Worm (Caenorhabditis elegans) whole organism, L2 larva: Measurements from ENCODE around the gene F11F1.1.
"Not testable (repeated sequence)": the region's sequence is repeated elsewhere in the genome, so short reads cannot be mapped to it uniquely, and the experiment has no call there.

Experiments
- C34F6.9 ChIP-seq: fragments of 150-350 bp; optimal IDR thresholded peaks from 2 replicates; lab custom pipeline; 2014; ENCODE audit warnings: missing biosample characterization, missing genetic modification characterization
- F13H6.1 ChIP-seq: sonication (generic microtip); optimal IDR thresholded peaks from 2 replicates; lab custom pipeline; 2016; ENCODE audit warnings: missing genetic modification characterization, missing compliant biosample characterization
- Y55F3AM.14 ChIP-seq: fragments of 200-800 bp; sonication (Bioruptor generic); optimal IDR thresholded peaks from 2 replicates; lab custom pipeline; 2018; ENCODE audit warnings: mild to moderate bottlenecking, missing genetic modification characterization, missing compliant biosample characterization
- blmp-1 ChIP-seq: sonication (generic microtip); optimal IDR thresholded peaks from 2 replicates; lab custom pipeline; 2017; ENCODE audit warnings: missing genetic modification characterization, mild to moderate bottlenecking, missing compliant biosample characterization, antibody characterized with exemption, moderate library complexity; ENCODE audit not compliant: insufficient read depth
- ceh-16 ChIP-seq: fragments of 150-350 bp; optimal IDR thresholded peaks from 2 replicates; lab custom pipeline; 2014; ENCODE audit warnings: missing biosample characterization, missing genetic modification characterization
- ceh-82 ChIP-seq: fragments of 150-350 bp; optimal IDR thresholded peaks from 2 replicates; lab custom pipeline; 2014; ENCODE audit warnings: missing biosample characterization, missing genetic modification characterization
- egl-27 ChIP-seq: sonication (generic microtip); optimal IDR thresholded peaks from 3 replicates; lab custom pipeline; 2017; ENCODE audit warnings: missing biosample characterization, missing genetic modification reagents, missing genetic modification characterization
- elt-1 ChIP-seq: fragments of 150-350 bp; optimal IDR thresholded peaks from 2 replicates; lab custom pipeline; 2014; ENCODE audit warnings: missing biosample characterization, missing genetic modification characterization
- fos-1 ChIP-seq: fragments of 150-350 bp; optimal IDR thresholded peaks from 2 replicates; lab custom pipeline; 2014; ENCODE audit warnings: missing biosample characterization, missing genetic modification characterization
- gmeb-1 ChIP-seq: fragments of 150-350 bp; optimal IDR thresholded peaks from 2 replicates; lab custom pipeline; 2014; ENCODE audit warnings: missing biosample characterization, missing genetic modification characterization
- lin-11 ChIP-seq: fragments of 150-350 bp; sonication (generic microtip); optimal IDR thresholded peaks from 2 replicates; lab custom pipeline; 2014; ENCODE audit warnings: missing biosample characterization, missing genetic modification characterization, inconsistent platforms, mixed read lengths
- lin-13 ChIP-seq: fragments of 150-350 bp; optimal IDR thresholded peaks from 2 replicates; lab custom pipeline; 2014; ENCODE audit warnings: missing biosample characterization, missing genetic modification reagents, missing genetic modification characterization
- lsy-2 ChIP-seq, 2 experiments: fragments of 150-350 bp in 1 of 2; sonication (generic microtip) in 1 of 2; optimal IDR thresholded peaks; 2 replicates each; lab custom pipeline; 2014 to 2017; ENCODE audit warnings: missing biosample characterization in 2 of 2, missing genetic modification characterization in 2 of 2
- mbf-1 ChIP-seq: sonication (generic microtip); optimal IDR thresholded peaks from 2 replicates; lab custom pipeline; 2017; ENCODE audit warnings: missing biosample characterization, missing genetic modification characterization
- mdl-1 ChIP-seq, 2 experiments: fragments of 150-350 bp in 1 of 2; sonication (generic microtip) in 1 of 2; optimal IDR thresholded peaks; 2 replicates each; lab custom pipeline; 2017; ENCODE audit warnings: missing biosample characterization in 2 of 2, missing genetic modification characterization in 2 of 2
- nhr-10 ChIP-seq: sonication (generic microtip); optimal IDR thresholded peaks from 2 replicates; lab custom pipeline; 2017; ENCODE audit warnings: missing biosample characterization, missing genetic modification characterization
- nhr-11 ChIP-seq: fragments of 150-350 bp; optimal IDR thresholded peaks from 2 replicates; lab custom pipeline; 2014; ENCODE audit warnings: missing biosample characterization, missing genetic modification characterization
- nhr-129 ChIP-seq: fragments of 150-350 bp; optimal IDR thresholded peaks from 2 replicates; lab custom pipeline; 2014; ENCODE audit warnings: missing biosample characterization, missing genetic modification characterization
- nhr-237 ChIP-seq: fragments of 150-350 bp; optimal IDR thresholded peaks from 2 replicates; lab custom pipeline; 2014; ENCODE audit warnings: missing biosample characterization, missing genetic modification characterization
- nhr-25 ChIP-seq: fragments of 150-350 bp; sonication (generic microtip); optimal IDR thresholded peaks from 3 replicates; lab custom pipeline; 2014; ENCODE audit warnings: missing biosample characterization, missing genetic modification characterization
- nhr-77 ChIP-seq: fragments of 150-350 bp; optimal IDR thresholded peaks from 2 replicates; lab custom pipeline; 2014; ENCODE audit warnings: missing biosample characterization, missing genetic modification characterization
- peb-1 ChIP-seq: fragments of 150-350 bp; optimal IDR thresholded peaks from 2 replicates; lab custom pipeline; 2014; ENCODE audit warnings: missing biosample characterization, missing genetic modification characterization
- sem-4 ChIP-seq: fragments of 150-350 bp; optimal IDR thresholded peaks from 2 replicates; lab custom pipeline; 2014; ENCODE audit warnings: missing biosample characterization, missing genetic modification reagents, missing genetic modification characterization
- skn-1 ChIP-seq: sonication (generic microtip); optimal IDR thresholded peaks from 2 replicates; lab custom pipeline; 2017; ENCODE audit warnings: missing biosample characterization, missing genetic modification characterization
- snpc-4 ChIP-seq: fragments of 150-350 bp; optimal IDR thresholded peaks from 2 replicates; lab custom pipeline; 2014; ENCODE audit warnings: missing biosample characterization, missing genetic modification characterization
- unc-39 ChIP-seq: fragments of 150-350 bp; optimal IDR thresholded peaks from 2 replicates; lab custom pipeline; 2014; ENCODE audit warnings: missing biosample characterization, missing genetic modification characterization
- unc-55 ChIP-seq: fragments of 150-350 bp; sonication (generic microtip); optimal IDR thresholded peaks from 3 replicates; lab custom pipeline; 2014; ENCODE audit warnings: missing biosample characterization, missing genetic modification reagents, missing genetic modification characterization
- ztf-4 ChIP-seq: fragments of 150-350 bp; optimal IDR thresholded peaks from 2 replicates; lab custom pipeline; 2014; ENCODE audit warnings: missing biosample characterization, missing genetic modification characterization

F11F1.1 gene

DNA sequence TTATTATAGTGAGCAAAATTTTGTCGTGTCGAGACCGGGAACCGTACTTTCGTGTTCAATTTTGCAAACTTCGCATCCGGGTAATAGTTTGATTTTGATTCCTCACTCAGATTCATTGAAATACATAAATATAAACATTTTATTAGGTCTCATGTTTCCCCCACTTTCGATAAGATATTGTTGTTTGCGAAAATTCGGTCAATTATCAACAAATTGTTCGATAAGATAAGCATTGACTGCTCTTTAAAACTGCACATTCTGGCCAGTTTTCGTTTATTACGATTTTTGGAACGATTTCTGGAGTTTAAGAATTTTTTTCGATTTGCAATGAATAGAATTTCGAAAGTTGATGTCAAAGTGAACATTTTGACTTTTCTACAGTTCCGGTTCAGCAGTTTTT is 6.7 kb upstream of the F11F1.1 start:
- TF ChIP-seq snpc-4 (no peak), fos-1 (tag; lab: Kevin White, UChicago) (peak; percentile 53)

DNA sequence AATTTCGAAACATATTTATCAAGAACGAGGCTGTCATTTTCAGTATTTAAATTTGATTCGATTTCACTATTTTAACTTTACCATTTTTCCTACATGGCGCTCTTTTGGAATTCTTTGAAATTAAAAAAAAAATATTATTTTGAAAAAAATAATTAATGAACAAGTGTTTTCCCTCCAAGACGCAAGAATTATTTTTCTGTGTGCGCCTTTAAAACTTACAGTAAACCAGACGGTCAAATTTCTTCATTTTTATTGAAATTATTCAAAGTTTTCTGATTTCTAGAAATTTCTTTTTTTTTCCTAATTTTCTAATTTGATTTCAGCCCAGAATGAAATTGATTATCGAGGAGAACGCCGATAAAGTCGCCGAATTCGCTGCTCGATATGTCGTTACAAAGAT is 6.3 kb upstream of the F11F1.1 start, which contains the start of gene T03F6.3:
Gene T03F6.3 (plus strand): TSS at position 318 of the 400 bp plus-strand sequence.
- TF ChIP-seq peb-1 (tag; lab: Kevin White, UChicago): no peak
- no peak for TF ChIP-seq fos-1 (tag; lab: Kevin White, UChicago)
- no peak for TF ChIP-seq Y55F3AM.14 (GFP tag; lab: Kevin White, UChicago)
- TF ChIP-seq, all 48 proteins: peak for 0

DNA sequence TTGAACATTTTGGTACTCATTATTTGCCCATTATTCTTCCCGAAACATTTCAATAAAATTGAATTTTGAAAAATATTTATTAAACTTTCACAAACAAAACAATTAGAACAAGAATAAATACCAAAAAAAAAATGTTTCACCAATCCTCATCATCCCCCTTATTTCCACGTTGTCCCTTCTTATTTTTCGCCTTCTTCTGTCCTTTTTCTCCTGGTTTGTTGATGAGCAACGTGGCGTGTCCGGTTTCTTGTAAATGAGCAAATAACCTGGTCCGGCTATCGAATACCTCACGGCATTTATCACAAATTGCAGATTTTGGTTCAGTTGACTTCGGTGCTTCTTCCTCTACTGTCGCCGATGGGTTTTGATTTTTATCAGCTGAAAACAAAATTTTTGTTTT is 4.6 kb upstream of the F11F1.1 start:
- TF ChIP-seq snpc-4: no peak
- TF ChIP-seq lsy-2 (tag; optimal IDR thresholded peaks at IDR 0.05; lab: Kevin White, UChicago): no peak
- TF ChIP-seq sem-4 (tag; lab: Kevin White, UChicago): no peak
- TF ChIP-seq F13H6.1: no peak
- TF ChIP-seq gmeb-1: no peak
- no peak for TF ChIP-seq ceh-16 (tag; lab: Kevin White, UChicago)
- no peak for TF ChIP-seq blmp-1

DNA sequence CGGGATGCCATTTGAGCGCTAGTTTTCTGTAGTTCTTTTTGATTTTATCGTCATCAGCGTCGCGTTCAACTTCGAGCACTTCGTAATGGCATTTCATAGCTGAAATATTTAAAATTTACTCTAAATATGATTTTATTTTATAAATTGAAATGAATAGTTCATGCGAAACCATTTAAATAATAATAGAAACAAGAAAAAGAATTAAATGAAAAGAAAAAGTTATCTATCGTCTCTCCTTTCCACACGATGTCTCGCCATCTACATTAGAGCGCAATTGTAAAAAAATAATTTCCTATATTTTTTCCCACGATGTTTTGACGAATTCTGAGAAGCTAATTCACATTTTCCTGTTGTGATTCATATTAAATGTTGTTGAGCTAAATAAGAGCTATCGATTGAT is 2.1 kb upstream of the F11F1.1 start, which contains the start of gene dnj-17:
Gene dnj-17 (minus strand): TSS at position 101 of the 400 bp plus-strand sequence.
- TF ChIP-seq mdl-1 (tag; optimal IDR thresholded peaks at IDR 0.05; lab: Kevin White, UChicago) (no peak), nhr-77 (tag; lab: Kevin White, UChicago) (no peak), lin-13 (GFP tag; lab: Kevin White, UChicago) (no peak), ceh-82 (tag; lab: Kevin White, UChicago) (no peak), nhr-237 (tag; lab: Kevin White, UChicago) (no peak), nhr-10 (no peak), Y55F3AM.14 (GFP tag; lab: Kevin White, UChicago) (no peak), nhr-129 (no peak), lin-11 (no peak), gmeb-1 (no peak), F13H6.1 (no peak), unc-39 (tag; lab: Kevin White, UChicago) (no peak), egl-27 (tag; lab: Kevin White, UChicago) (no peak), unc-55 (GFP tag; lab: Kevin White, UChicago) (no peak), mbf-1 (tag; lab: Kevin White, UChicago) (no peak)

DNA sequence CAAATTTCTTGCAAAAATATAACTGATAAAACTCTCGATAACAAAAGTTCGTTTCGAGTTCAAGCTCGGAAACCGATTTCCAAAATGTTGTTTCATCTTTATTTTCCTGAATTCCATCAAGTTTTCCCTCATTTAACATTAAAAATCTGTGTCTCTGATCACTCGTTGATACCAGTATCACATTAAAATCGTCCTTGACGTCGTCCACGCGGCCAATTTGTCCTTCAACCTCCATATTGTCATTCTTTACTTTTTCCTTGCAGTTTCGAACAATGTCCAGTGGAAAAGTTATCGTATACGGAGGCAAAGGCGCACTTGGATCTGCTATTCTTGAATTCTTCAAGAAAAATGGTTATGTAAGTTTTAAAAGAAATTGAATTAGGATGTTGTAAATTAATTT is 1.7 kb upstream of the F11F1.1 start, which contains the start of gene qdpr-1:
Gene qdpr-1 (plus strand): TSS at position 264 of the 400 bp plus-strand sequence.
- TF ChIP-seq blmp-1 (no peak), sem-4 (tag; lab: Kevin White, UChicago) (no peak), Y55F3AM.14 (GFP tag; lab: Kevin White, UChicago) (no peak), F13H6.1 (no peak), ztf-4 (tag; lab: Kevin White, UChicago) (no peak), skn-1 (no peak), unc-55 (GFP tag; lab: Kevin White, UChicago) (no peak), ceh-82 (tag; lab: Kevin White, UChicago) (no peak)

DNA sequence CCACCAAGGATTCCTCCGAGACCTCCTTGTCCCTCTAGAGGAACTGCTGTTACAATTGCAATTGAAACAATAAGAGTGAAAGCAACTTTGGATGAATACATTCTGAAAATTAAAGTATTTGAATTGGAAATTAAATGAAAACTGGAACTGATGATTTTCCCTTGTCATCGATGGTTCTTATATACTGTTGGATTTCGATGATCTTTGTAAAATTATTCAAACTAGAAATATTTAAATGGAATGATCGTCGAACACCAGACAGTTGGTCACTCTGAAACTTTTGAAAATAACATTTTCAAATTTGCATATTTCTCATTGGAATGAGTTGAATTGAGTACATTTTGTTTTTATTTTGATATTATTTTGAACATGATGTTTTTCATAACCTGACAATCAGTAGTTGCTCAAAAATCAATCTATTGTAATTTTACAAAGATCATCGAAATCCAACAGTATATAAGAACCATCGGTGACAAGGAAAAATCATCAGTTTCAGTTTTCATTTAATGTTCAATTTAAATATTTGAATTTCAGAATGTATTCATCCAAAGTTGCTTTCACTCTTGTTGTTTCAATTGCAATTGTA is 6.4 kb downstream of the F11F1.1 start, which contains the start of the genes srlf-9 and srlf-10:
Gene srlf-9 (minus strand): TSS at position 101 of the 586 bp plus-strand sequence.
Gene srlf-10 (plus strand): TSS at position 536 of the 586 bp plus-strand sequence.
- not testable (repeated sequence) for TF ChIP-seq nhr-25, C34F6.9, gmeb-1
- TF ChIP-seq, all 48 proteins: peak for 0; not testable (repeated sequence) for 48

DNA sequence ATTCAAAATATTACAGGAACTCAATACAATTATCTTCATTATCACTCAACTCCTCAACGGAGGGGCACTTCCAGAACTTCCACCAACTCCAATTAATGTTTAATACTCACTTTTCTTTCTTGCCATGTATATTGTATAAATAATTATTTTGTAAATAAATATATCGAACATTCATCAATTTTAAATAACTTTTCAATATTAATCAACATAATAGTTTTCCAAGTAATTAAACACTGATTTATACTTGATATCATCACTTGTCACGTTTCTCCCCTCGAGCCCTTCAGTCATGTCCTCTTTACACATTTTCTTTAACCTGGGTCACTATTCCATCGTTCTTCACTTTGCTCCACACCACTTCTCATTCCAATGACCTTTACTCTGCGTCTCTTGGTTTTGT is 7.6 kb downstream of the F11F1.1 start, which contains the start of gene mig-18:
Gene mig-18 (plus strand): TSS at position 301 of the 400 bp plus-strand sequence.
- TF ChIP-seq C34F6.9 (no peak), nhr-11 (no peak), elt-1 (tag; lab: Kevin White, UChicago) (no peak)
- TF ChIP-seq, all 48 proteins: peak for 0
